Worm (Caenorhabditis elegans): Measurements from ENCODE around the gene mig-21.

mig-21 gene

ce11 chrIII:5836261-5836660 lies 41.9 kb downstream of the mig-21 start:
- TF ChIP-seq mbf-1 (tag; optimal IDR thresholded peaks at IDR 0.05) (no peak), lsy-2 (tag; optimal IDR thresholded peaks at IDR 0.05) (no peak), nhr-25 (tag; optimal IDR thresholded peaks at IDR 0.05) (peak; percentile 5), elt-1 (tag; optimal IDR thresholded peaks at IDR 0.05) (peak; percentile 79), nhr-21 (tag; optimal IDR thresholded peaks at IDR 0.05) (no peak), unc-39 (tag; optimal IDR thresholded peaks at IDR 0.05) (no peak), sma-9 (GFP tag; optimal IDR thresholded peaks at IDR 0.05) (peak; percentile 55), sma-9 (tag; optimal IDR thresholded peaks at IDR 0.05) (no peak), R02D3.7 (tag; optimal IDR thresholded peaks at IDR 0.05) (no peak), nhr-129 (tag; optimal IDR thresholded peaks at IDR 0.05) (peak; percentile 9), mab-5 (tag; optimal IDR thresholded peaks at IDR 0.05) (no peak), nhr-237 (tag; optimal IDR thresholded peaks at IDR 0.05) (no peak), crh-2 (tag; optimal IDR thresholded peaks at IDR 0.05) (peak; percentile 21), nhr-11 (tag; optimal IDR thresholded peaks at IDR 0.05) (no peak), sem-4 (tag; optimal IDR thresholded peaks at IDR 0.05) (no peak), ceh-16 (tag; optimal IDR thresholded peaks at IDR 0.05) (peak; percentile 29), zag-1 (tag; optimal IDR thresholded peaks at IDR 0.05) (no peak), F13H6.1 (tag; optimal IDR thresholded peaks at IDR 0.05) (no peak), unc-62 (GFP tag; optimal IDR thresholded peaks at IDR 0.05) (no peak), nhr-23 (tag; optimal IDR thresholded peaks at IDR 0.05) (no peak), elt-3 (tag; optimal IDR thresholded peaks at IDR 0.05) (no peak), nhr-77 (tag; optimal IDR thresholded peaks at IDR 0.05) (no peak), mdl-1 (tag; optimal IDR thresholded peaks at IDR 0.05) (no peak), lin-39 (tag; optimal IDR thresholded peaks at IDR 0.05) (no peak), fos-1 (tag; optimal IDR thresholded peaks at IDR 0.05) (no peak), lin-11 (tag; optimal IDR thresholded peaks at IDR 0.05) (no peak), blmp-1 (tag; optimal IDR thresholded peaks at IDR 0.05; ENCODE audit: insufficient read depth) (no peak), lin-13 (GFP tag; optimal IDR thresholded peaks at IDR 0.05) (no peak)

ce11 chrIII:5835163-5835871 lies 42.9 kb downstream of the mig-21 start:
- TF ChIP-seq nhr-23 (tag; optimal IDR thresholded peaks at IDR 0.05) (no peak), nhr-129 (tag; optimal IDR thresholded peaks at IDR 0.05) (peak; percentile 38), nhr-21 (tag; optimal IDR thresholded peaks at IDR 0.05) (peak; percentile 52), lin-13 (GFP tag; optimal IDR thresholded peaks at IDR 0.05) (no peak), R02D3.7 (tag; optimal IDR thresholded peaks at IDR 0.05) (no peak), ceh-82 (tag; optimal IDR thresholded peaks at IDR 0.05) (no peak), nhr-237 (tag; optimal IDR thresholded peaks at IDR 0.05) (no peak), snpc-4 (tag; optimal IDR thresholded peaks at IDR 0.05) (no peak), lin-39 (tag; optimal IDR thresholded peaks at IDR 0.05) (no peak), Y55F3AM.14 (GFP tag; optimal IDR thresholded peaks at IDR 0.05) (no peak), gmeb-1 (tag; optimal IDR thresholded peaks at IDR 0.05) (no peak), ztf-1 (GFP tag; conservative IDR thresholded peaks at IDR 0.05) (no peak), dmd-4 (tag; optimal IDR thresholded peaks at IDR 0.05) (no peak), sma-9 (GFP tag; optimal IDR thresholded peaks at IDR 0.05) (peak; percentile 48), sma-9 (tag; optimal IDR thresholded peaks at IDR 0.05) (no peak), nhr-12 (tag; optimal IDR thresholded peaks at IDR 0.05) (no peak), nhr-6 (tag; optimal IDR thresholded peaks at IDR 0.05) (no peak), crh-2 (tag; optimal IDR thresholded peaks at IDR 0.05) (peak; percentile 57), alr-1 (tag; optimal IDR thresholded peaks at IDR 0.05) (no peak), sem-4 (tag; optimal IDR thresholded peaks at IDR 0.05) (no peak), aly-2 (tag; optimal IDR thresholded peaks at IDR 0.05) (no peak), peb-1 (tag; optimal IDR thresholded peaks at IDR 0.05) (no peak), fos-1 (tag; optimal IDR thresholded peaks at IDR 0.05) (peak; percentile 85), nhr-10 (tag; optimal IDR thresholded peaks at IDR 0.05) (no peak), mdl-1 (tag; optimal IDR thresholded peaks at IDR 0.05) (no peak), ZK546.5 (tag; optimal IDR thresholded peaks at IDR 0.05) (no peak), elt-3 (tag; optimal IDR thresholded peaks at IDR 0.05) (no peak), unc-55 (GFP tag; optimal IDR thresholded peaks at IDR 0.05) (no peak), elt-1 (tag; optimal IDR thresholded peaks at IDR 0.05) (no peak), nhr-11 (tag; optimal IDR thresholded peaks at IDR 0.05) (no peak), ama-1 (optimal IDR thresholded peaks at IDR 0.05) (no peak), lin-11 (tag; optimal IDR thresholded peaks at IDR 0.05) (no peak), blmp-1 (tag; optimal IDR thresholded peaks at IDR 0.05; ENCODE audit: insufficient read depth) (peak; percentile 37), ceh-16 (tag; optimal IDR thresholded peaks at IDR 0.05) (no peak), nhr-77 (tag; optimal IDR thresholded peaks at IDR 0.05) (no peak), zag-1 (tag; optimal IDR thresholded peaks at IDR 0.05) (no peak), mab-5 (tag; optimal IDR thresholded peaks at IDR 0.05) (no peak), egl-27 (tag; optimal IDR thresholded peaks at IDR 0.05) (no peak), unc-39 (tag; optimal IDR thresholded peaks at IDR 0.05) (no peak), C34F6.9 (tag; optimal IDR thresholded peaks at IDR 0.05) (no peak), mbf-1 (tag; optimal IDR thresholded peaks at IDR 0.05) (no peak), F13H6.1 (tag; optimal IDR thresholded peaks at IDR 0.05) (peak; percentile 23), nhr-25 (tag; optimal IDR thresholded peaks at IDR 0.05) (no peak), lsy-2 (tag; optimal IDR thresholded peaks at IDR 0.05) (no peak), ztf-4 (tag; optimal IDR thresholded peaks at IDR 0.05) (peak; percentile 50), skn-1 (tag; optimal IDR thresholded peaks at IDR 0.05) (no peak), sma-3 (GFP tag; optimal IDR thresholded peaks at IDR 0.05) (peak; percentile 39), unc-62 (GFP tag; optimal IDR thresholded peaks at IDR 0.05) (no peak)
